Worm (Caenorhabditis elegans) whole organism, young adult: ENCODE measurements around the gene C39B10.4.

Experiments
- B0019.2 ChIP-seq: fragments of 200-800 bp; sonication (Bioruptor generic); conservative IDR thresholded peaks from 2 replicates; pipeline ENCODE4 v1.3.6; 2022; ENCODE audit warnings: missing genetic modification reagents, missing genetic modification characterization, missing compliant biosample characterization
- F10E7.11 ChIP-seq: sonication (generic microtip); optimal IDR thresholded peaks from 2 replicates; lab custom pipeline; 2017; ENCODE audit warnings: mild to moderate bottlenecking, missing genetic modification characterization, moderate library complexity, missing compliant biosample characterization
- F33H1.4 ChIP-seq: fragments of 200-800 bp; sonication (Bioruptor generic); IDR thresholded peaks from 2 replicates; pipeline ENCODE4 v1.3.6; 2022; ENCODE audit warnings: missing genetic modification reagents, missing genetic modification characterization, missing compliant biosample characterization
- F52B5.7 ChIP-seq: sonication (generic microtip); optimal IDR thresholded peaks from 2 replicates; lab custom pipeline; 2016; ENCODE audit warnings: mild to moderate bottlenecking, missing genetic modification characterization, missing compliant biosample characterization
- F57A8.1 ChIP-seq: fragments of 200-800 bp; sonication (Bioruptor generic); optimal IDR thresholded peaks from 2 replicates; lab custom pipeline; 2018; ENCODE audit warnings: mild to moderate bottlenecking, missing genetic modification characterization, moderate library complexity, missing compliant biosample characterization
- T26A5.8 ChIP-seq: sonication (generic microtip); optimal IDR thresholded peaks from 2 replicates; lab custom pipeline; 2016; ENCODE audit warnings: missing genetic modification characterization, missing compliant biosample characterization
- Y56A3A.18 ChIP-seq: fragments of 200-800 bp; sonication (Bioruptor generic); IDR thresholded peaks from 2 replicates; pipeline ENCODE4 v1.3.6; 2022; ENCODE audit warnings: missing genetic modification reagents, missing genetic modification characterization, missing compliant biosample characterization
- Y67H2A.10 ChIP-seq: fragments of 200-800 bp; sonication (Bioruptor generic); conservative IDR thresholded peaks from 2 replicates; pipeline ENCODE4 v1.3.6; 2022; ENCODE audit warnings: missing genetic modification reagents, missing genetic modification characterization, missing compliant biosample characterization
- ZK185.1 ChIP-seq: sonication (generic microtip); optimal IDR thresholded peaks from 2 replicates; lab custom pipeline; 2016; ENCODE audit warnings: mild to moderate bottlenecking, missing genetic modification characterization, missing compliant biosample characterization; ENCODE audit not compliant: poor library complexity, severe bottlenecking
- attf-5 ChIP-seq: fragments of 200-800 bp; sonication (Bioruptor generic); optimal IDR thresholded peaks from 2 replicates; lab custom pipeline; 2018; ENCODE audit warnings: mild to moderate bottlenecking, missing genetic modification characterization, missing compliant biosample characterization
- attf-6 ChIP-seq: fragments of 200-800 bp; sonication (Bioruptor generic); IDR thresholded peaks from 2 replicates; pipeline ENCODE4 v1.3.6; 2022; ENCODE audit warnings: missing genetic modification reagents, missing genetic modification characterization, missing compliant biosample characterization
- ccch-3 ChIP-seq: fragments of 200-800 bp; sonication (Bioruptor generic); optimal IDR thresholded peaks from 2 replicates; lab custom pipeline; 2018; ENCODE audit warnings: mild to moderate bottlenecking, missing genetic modification characterization, missing compliant biosample characterization
- cebp-1 ChIP-seq, 2 experiments: fragments of 200-800 bp in 1 of 2; sonication (Bioruptor generic) in 1 of 2; sonication (generic microtip) in 1 of 2; IDR thresholded peaks in 1 of 2; optimal IDR thresholded peaks in 1 of 2; 2 replicates each; pipeline versions ENCODE4 v1.3.6 to Lab custom; 2017 to 2022; ENCODE audit warnings: missing compliant biosample characterization in 2 of 2, missing genetic modification characterization in 2 of 2, mild to moderate bottlenecking in 1 of 2, missing genetic modification reagents in 1 of 2, moderate library complexity in 1 of 2
- ceh-27 ChIP-seq: fragments of 200-800 bp; sonication (Bioruptor generic); optimal IDR thresholded peaks from 2 replicates; lab custom pipeline; 2018; ENCODE audit warnings: mild to moderate bottlenecking, missing genetic modification characterization, moderate library complexity, missing compliant biosample characterization
- ceh-58 ChIP-seq: fragments of 200-800 bp; sonication (Bioruptor generic); IDR thresholded peaks from 2 replicates; pipeline ENCODE4 v1.3.6; 2022; ENCODE audit warnings: missing genetic modification characterization, missing compliant biosample characterization
- ceh-91 ChIP-seq: fragments of 200-800 bp; sonication (Bioruptor generic); IDR thresholded peaks from 2 replicates; pipeline ENCODE4 v1.3.6; 2022; ENCODE audit warnings: missing genetic modification reagents, missing genetic modification characterization, missing compliant biosample characterization
- chd-7 ChIP-seq: sonication (generic microtip); optimal IDR thresholded peaks from 2 replicates; lab custom pipeline; 2016; ENCODE audit warnings: mild to moderate bottlenecking, missing genetic modification characterization, moderate library complexity, missing compliant biosample characterization
- dpff-1 ChIP-seq: sonication (generic microtip); optimal IDR thresholded peaks from 2 replicates; lab custom pipeline; 2017; ENCODE audit warnings: mild to moderate bottlenecking, missing genetic modification characterization, missing compliant biosample characterization
- efl-1 ChIP-seq: fragments of 150-350 bp; optimal IDR thresholded peaks from 2 replicates; lab custom pipeline; 2014; ENCODE audit warnings: missing biosample characterization, missing genetic modification reagents, missing genetic modification characterization
- ekl-4 ChIP-seq: fragments of 200-800 bp; sonication (Bioruptor generic); IDR thresholded peaks from 2 replicates; pipeline ENCODE4 v1.3.6; 2022; ENCODE audit warnings: missing genetic modification reagents, missing genetic modification characterization, missing compliant biosample characterization
- hmg-1.2 ChIP-seq: fragments of 200-800 bp; sonication (Bioruptor generic); IDR thresholded peaks from 2 replicates; pipeline ENCODE4 v1.3.6; 2022; ENCODE audit warnings: missing genetic modification reagents, missing genetic modification characterization, missing compliant biosample characterization
- hrde-1 ChIP-seq: sonication (generic microtip); optimal IDR thresholded peaks from 2 replicates; lab custom pipeline; 2016; ENCODE audit warnings: missing genetic modification characterization, mild to moderate bottlenecking, missing compliant biosample characterization, moderate library complexity, missing genotype, missing genetic modification reagents, borderline replicate concordance
- lag-1 ChIP-seq: fragments of 200-800 bp; sonication (Bioruptor generic); IDR thresholded peaks from 2 replicates; pipeline ENCODE4 v1.3.6; 2022; ENCODE audit warnings: missing genetic modification reagents, missing genetic modification characterization, missing compliant biosample characterization
- let-526 ChIP-seq: fragments of 200-800 bp; sonication (Bioruptor generic); IDR thresholded peaks from 2 replicates; pipeline ENCODE4 v1.3.6; 2022; ENCODE audit warnings: missing genetic modification reagents, missing genetic modification characterization, missing compliant biosample characterization
- lin-35 ChIP-seq, 3 experiments: fragments of 150-350 bp in 2 of 3; sonication (generic microtip) in 1 of 3; optimal IDR thresholded peaks; 2 replicates each; lab custom pipeline; 2014 to 2018; ENCODE audit warnings: missing biosample characterization in 3 of 3, missing genetic modification characterization in 3 of 3, missing genetic modification reagents in 3 of 3
- lin-40 ChIP-seq: sonication (generic microtip); optimal IDR thresholded peaks from 2 replicates; lab custom pipeline; 2016; ENCODE audit warnings: missing genetic modification characterization, mild to moderate bottlenecking, missing compliant biosample characterization, missing genotype, missing genetic modification reagents
- lin-54 ChIP-seq: fragments of 200-800 bp; sonication (Bioruptor generic); optimal IDR thresholded peaks from 2 replicates; lab custom pipeline; 2018; ENCODE audit warnings: mild to moderate bottlenecking, missing genetic modification characterization, missing compliant biosample characterization
- lsl-1 ChIP-seq: fragments of 200-800 bp; sonication (Bioruptor generic); optimal IDR thresholded peaks from 2 replicates; lab custom pipeline; 2018; ENCODE audit warnings: mild to moderate bottlenecking, missing genetic modification characterization, moderate library complexity, missing compliant biosample characterization
- madf-10 ChIP-seq: sonication (generic microtip); optimal IDR thresholded peaks from 2 replicates; lab custom pipeline; 2016; ENCODE audit warnings: mild to moderate bottlenecking, missing genetic modification characterization, missing compliant biosample characterization
- madf-8 ChIP-seq: fragments of 200-800 bp; sonication (Bioruptor generic); conservative IDR thresholded peaks from 2 replicates; pipeline ENCODE4 v1.3.6; 2022; ENCODE audit warnings: missing genetic modification reagents, missing genetic modification characterization, missing compliant biosample characterization
- mcd-1 ChIP-seq: fragments of 200-800 bp; sonication (Bioruptor generic); IDR thresholded peaks from 2 replicates; pipeline ENCODE4 v1.3.6; 2022; ENCODE audit warnings: missing genetic modification reagents, missing genetic modification characterization, missing compliant biosample characterization
- mxl-1 ChIP-seq: sonication (generic microtip); optimal IDR thresholded peaks from 2 replicates; lab custom pipeline; 2016; ENCODE audit warnings: missing genetic modification characterization, missing compliant biosample characterization
- nfya-2 ChIP-seq: fragments of 200-800 bp; sonication (Bioruptor generic); IDR thresholded peaks from 2 replicates; pipeline ENCODE4 v1.3.6; 2022; ENCODE audit warnings: missing genetic modification reagents, missing genetic modification characterization, missing compliant biosample characterization
- nhr-80 ChIP-seq: sonication (generic microtip); optimal IDR thresholded peaks from 2 replicates; lab custom pipeline; 2016; ENCODE audit warnings: missing genetic modification characterization, missing compliant biosample characterization
- pbrm-1 ChIP-seq: fragments of 200-800 bp; sonication (Bioruptor generic); IDR thresholded peaks from 2 replicates; pipeline ENCODE4 v1.3.6; 2022; ENCODE audit warnings: missing genetic modification reagents, missing genetic modification characterization, missing compliant biosample characterization
- rcor-1 ChIP-seq: fragments of 200-800 bp; sonication (Bioruptor generic); IDR thresholded peaks from 2 replicates; pipeline ENCODE4 v1.3.6; 2022; ENCODE audit warnings: missing genetic modification reagents, missing genetic modification characterization, missing compliant biosample characterization
- repo-1 ChIP-seq: sonication (generic microtip); optimal IDR thresholded peaks from 2 replicates; lab custom pipeline; 2017; ENCODE audit warnings: mild to moderate bottlenecking, missing genetic modification characterization, missing compliant biosample characterization
- sea-2 ChIP-seq: fragments of 200-800 bp; sonication (Bioruptor generic); IDR thresholded peaks from 2 replicates; pipeline ENCODE4 v1.3.6; 2022; ENCODE audit warnings: missing genetic modification characterization, missing compliant biosample characterization
- snpc-4 ChIP-seq, 5 experiments: fragments of 150-350 bp in 1 of 5; sonication (generic microtip) in 4 of 5; optimal IDR thresholded peaks; 2 replicates each; lab custom pipeline; 2014 to 2018; ENCODE audit warnings: missing genetic modification characterization in 5 of 5, missing biosample characterization in 3 of 5, antibody characterized with exemption in 2 of 5, mild to moderate bottlenecking in 2 of 5, missing compliant biosample characterization in 2 of 5, missing genotype in 2 of 5, moderate library complexity in 2 of 5, missing genetic modification reagents in 1 of 5
- sptf-2 ChIP-seq: fragments of 200-800 bp; sonication (Bioruptor generic); optimal IDR thresholded peaks from 2 replicates; lab custom pipeline; 2018; ENCODE audit warnings: mild to moderate bottlenecking, missing genetic modification characterization, missing compliant biosample characterization
- tbp1 ChIP-seq: fragments of 200-800 bp; sonication (Bioruptor generic); optimal IDR thresholded peaks from 2 replicates; lab custom pipeline; 2018; ENCODE audit warnings: mild to moderate bottlenecking, missing genetic modification characterization, missing compliant biosample characterization
- unc-62 ChIP-seq: fragments of 150-350 bp; optimal IDR thresholded peaks from 2 replicates; lab custom pipeline; 2014; ENCODE audit warnings: missing biosample characterization, missing genetic modification reagents, missing genetic modification characterization
- xnd-1 ChIP-seq: sonication (generic microtip); optimal IDR thresholded peaks from 2 replicates; lab custom pipeline; 2016; ENCODE audit warnings: missing genotype, missing genetic modification reagents, missing genetic modification characterization, missing compliant biosample characterization
- ztf-25 ChIP-seq: fragments of 200-800 bp; sonication (Bioruptor generic); IDR thresholded peaks from 2 replicates; pipeline ENCODE4 v1.3.6; 2022; ENCODE audit warnings: missing genetic modification reagents, missing genetic modification characterization, missing compliant biosample characterization
- ztf-28 ChIP-seq: fragments of 200-800 bp; sonication (Bioruptor generic); IDR thresholded peaks from 2 replicates; pipeline ENCODE4 v1.3.6; 2022; ENCODE audit warnings: missing genetic modification reagents, missing genetic modification characterization, missing compliant biosample characterization
- ztf-3 ChIP-seq: fragments of 200-800 bp; sonication (Bioruptor generic); optimal IDR thresholded peaks from 2 replicates; lab custom pipeline; 2018; ENCODE audit warnings: mild to moderate bottlenecking, missing genetic modification characterization, missing compliant biosample characterization

Gene C39B10.4

DNA sequence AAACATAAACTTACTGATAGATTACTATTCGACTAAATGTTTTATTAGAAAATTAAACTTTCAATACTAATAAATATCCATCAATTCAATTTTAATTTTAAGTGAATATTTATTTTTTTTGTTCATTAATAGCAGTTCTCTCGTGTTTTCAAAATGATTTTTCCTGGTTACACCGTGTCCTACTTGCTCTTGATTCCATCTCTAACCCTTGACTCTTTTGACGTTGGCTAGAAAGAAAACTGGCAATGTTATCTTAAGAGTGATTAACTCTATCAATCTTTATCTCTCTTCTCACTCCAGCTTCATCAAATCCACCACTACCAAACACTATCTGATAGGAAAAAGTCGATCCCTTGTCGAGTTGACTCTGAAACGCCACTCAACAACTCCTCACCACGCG, 32.4 kb upstream of the C39B10.4 start, which contains the start of gene acr-8:
TSS of gene acr-8 (plus strand) at position 301 of the 400 bp plus-strand sequence.
- TF ChIP-seq ceh-91 (GFP tag; lab: Robert Waterston, UW) (no peak), nfya-2 (no peak), ztf-28 (GFP tag; lab: Robert Waterston, UW) (no peak), madf-8 (GFP tag; lab: Robert Waterston, UW) (no peak), let-526 (GFP tag; lab: Robert Waterston, UW) (no peak), lin-40 (tag; lab: Kevin White, UChicago) (no peak), madf-10 (no peak)

DNA sequence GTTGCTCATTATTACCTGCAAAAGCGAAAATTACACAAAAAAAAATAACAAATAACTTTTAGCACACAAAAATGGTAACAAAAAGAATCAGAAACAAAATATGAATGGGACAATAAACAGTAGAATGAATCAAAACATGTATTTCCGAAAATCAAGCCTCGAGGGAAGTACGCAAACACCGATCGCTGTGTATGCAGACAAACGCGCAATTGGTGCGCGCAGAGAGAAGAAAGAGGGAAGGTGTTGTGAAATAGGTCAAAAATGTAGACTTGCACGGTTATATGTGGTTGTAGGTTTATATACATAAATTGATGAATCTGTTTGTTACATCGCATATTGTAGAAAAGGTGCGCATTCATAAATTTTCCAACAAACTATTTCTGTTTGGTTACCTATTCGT, 25.1 kb upstream of the C39B10.4 start, which contains the start of gene cdk-11.2:
TSS of gene cdk-11.2 (minus strand) at position 23 of the 400 bp plus-strand sequence.
- TF ChIP-seq ztf-25 (GFP tag; lab: Robert Waterston, UW) (no peak), Y67H2A.10 (GFP tag; lab: Robert Waterston, UW) (no peak), repo-1 (tag; lab: Kevin White, UChicago) (no peak), chd-7 (tag; lab: Kevin White, UChicago) (no peak), lsl-1 (no peak), pbrm-1 (GFP tag; lab: Robert Waterston, UW) (0 out of 2 replicates have a peak, but pooled peaks have one; percentile 11), ceh-27 (GFP tag; lab: Kevin White, UChicago) (peak; percentile 5), F33H1.4 (GFP tag; lab: Robert Waterston, UW) (no peak), lin-54 (GFP tag; lab: Kevin White, UChicago) (no peak), attf-5 (GFP tag; lab: Kevin White, UChicago) (peak; percentile 71), ztf-3 (GFP tag; lab: Kevin White, UChicago) (no peak), nhr-80 (tag; lab: Kevin White, UChicago) (peak; percentile 42), F57A8.1 (GFP tag; lab: Kevin White, UChicago) (no peak), F52B5.7 (tag; lab: Kevin White, UChicago) (no peak), hrde-1 (tag; lab: Kevin White, UChicago) (no peak), lag-1 (no peak), efl-1 (peak; percentile 39), T26A5.8 (tag; lab: Kevin White, UChicago) (no peak), unc-62 (GFP tag; lab: Kevin White, UChicago) (no peak), sea-2 (GFP tag; lab: Robert Waterston, UW) (no peak), F10E7.11 (tag; lab: Kevin White, UChicago) (no peak), snpc-4 (GFP tag; optimal IDR thresholded peaks at IDR 0.05; lab: Kevin White, UChicago) (no peak), snpc-4 (tag; optimal IDR thresholded peaks at IDR 0.05; lab: Kevin White, UChicago) (peak in 1 of 4 experiments; percentile 38), mxl-1 (no peak), lin-35 (GFP tag; optimal IDR thresholded peaks at IDR 0.05; lab: Kevin White, UChicago) (peak in 1 of 3 experiments; percentile 43), Y56A3A.18 (GFP tag; lab: Robert Waterston, UW) (no peak), dpff-1 (no peak), ZK185.1 (tag; lab: Kevin White, UChicago) (peak; percentile 27), hmg-1.2 (GFP tag; lab: Robert Waterston, UW) (peak; percentile 38; the same call in 1 of the 2 replicates), xnd-1 (tag; lab: Kevin White, UChicago) (no peak), let-526 (GFP tag; lab: Robert Waterston, UW) (no peak), B0019.2 (GFP tag; lab: Robert Waterston, UW) (no peak), ccch-3 (GFP tag; lab: Kevin White, UChicago) (no peak), sptf-2 (GFP tag; lab: Kevin White, UChicago) (no peak), mcd-1 (0 out of 2 replicates have a peak, but pooled peaks have one; percentile 14), cebp-1 (GFP tag; IDR thresholded peaks at IDR 0.05; lab: Robert Waterston, UW) (peak; percentile 95), cebp-1 (tag; optimal IDR thresholded peaks at IDR 0.05; lab: Kevin White, UChicago) (peak; percentile 97), rcor-1 (GFP tag; lab: Robert Waterston, UW) (0 out of 2 replicates have a peak, but pooled peaks have one; percentile 8), ceh-58 (no peak), tbp1 (GFP tag; lab: Kevin White, UChicago) (no peak), ekl-4 (GFP tag; lab: Robert Waterston, UW) (no peak), attf-6 (GFP tag; lab: Robert Waterston, UW) (no peak), madf-8 (GFP tag; lab: Robert Waterston, UW) (no peak)
